Fruit fly (Drosophila melanogaster) whole organism, embryonic: ENCODE measurements around the gene CG6656.

Experiments used
- CG34224 ChIP-seq: fragments of 200-800 bp; sonication (Bioruptor generic); IDR thresholded peaks from 3 replicates; pipeline ENCODE4 v1.3.6; 2022; ENCODE audit warnings: missing biosample characterization, missing genetic modification characterization; ENCODE audit not compliant: partially characterized antibody
- Ptx1 ChIP-seq: fragments of 200-800 bp; sonication (Bioruptor generic); IDR thresholded peaks from 2 replicates; pipeline ENCODE4 v1.3.6; 2022; ENCODE audit warnings: missing biosample characterization, missing genetic modification characterization
- bowl ChIP-seq: fragments of 200-800 bp; sonication (Bioruptor generic); IDR thresholded peaks from 2 replicates; pipeline ENCODE4 v1.3.6; 2022; ENCODE audit warnings: missing biosample characterization, missing genetic modification characterization
- chif ChIP-seq, 2 experiments: fragments of 200-800 bp; sonication (Bioruptor generic); optimal IDR thresholded peaks; 3 replicates each; lab custom pipeline; 2016; ENCODE audit warnings: missing biosample characterization in 2 of 2, missing genetic modification characterization in 2 of 2
- maf-S ChIP-seq: fragments of 200-800 bp; sonication (Bioruptor generic); optimal IDR thresholded peaks from 2 replicates; lab custom pipeline; 2016; ENCODE audit warnings: missing biosample characterization, missing genetic modification characterization
- ttk ChIP-seq: fragments of 200-800 bp; sonication (Bioruptor generic); IDR thresholded peaks from 2 replicates; pipeline ENCODE4 v2.1.2; 2022; ENCODE audit warnings: missing biosample characterization, missing genetic modification characterization

- TF ChIP-seq maf-S (GFP tag; lab: Kevin White, UChicago) (no peak), Ptx1 (GFP tag; lab: Robert Waterston, UW) (no peak; the same call in 1 of the 2 replicates), chif (GFP tag; optimal IDR thresholded peaks at IDR 0.05; lab: Kevin White, UChicago) (peak; percentile 37 to 67), CG34224 (GFP tag; lab: Robert Waterston, UW) (no peak), bowl (GFP tag; lab: Robert Waterston, UW) (no peak), ttk (GFP tag; lab: Robert Waterston, UW) (no peak)
Measured at dm6 chr3R:21849988-21850460, 25.1 kb upstream of the CG6656 start.
